Worm (Caenorhabditis elegans): ENCODE measurements around the gene C45G9.10.
A peak's percentile ranks its signal among the peaks of the same experiment; 100 is the strongest.

Gene C45G9.10

DNA sequence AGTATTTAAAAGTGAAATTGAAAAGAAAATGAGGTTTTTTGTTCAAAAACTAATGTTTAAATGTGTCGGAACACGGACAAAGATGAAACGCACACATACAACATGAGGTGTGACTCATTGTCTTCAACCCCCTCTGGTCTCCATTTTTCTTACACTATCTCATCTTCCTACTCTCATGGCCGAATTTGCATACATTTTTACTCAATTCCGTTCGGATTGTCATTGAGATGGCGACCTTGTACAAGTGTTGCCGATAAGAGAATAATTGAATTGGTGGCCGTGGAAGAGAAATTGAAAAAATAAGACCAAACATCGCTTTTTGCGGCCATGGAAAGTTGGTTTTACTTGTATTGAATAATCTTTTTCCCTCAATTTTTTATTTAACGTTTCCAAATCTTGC lies 14.5 kb downstream of the C45G9.10 start, which contains the start of gene txbp-3:
TSS of gene txbp-3 (minus strand) at position 285 of the 400 bp plus-strand sequence.
- no peak for TF ChIP-seq K02D7.2 (tag; optimal IDR thresholded peaks at IDR 0.05)
- TF ChIP-seq sox-2 (GFP tag; IDR thresholded peaks at IDR 0.05), result 0 out of 2 replicates have a peak, but pooled peaks have one; percentile 18
- peak; percentile 30 for TF ChIP-seq nfya-1 (tag; optimal IDR thresholded peaks at IDR 0.05)
- TF ChIP-seq odd-2 (tag; optimal IDR thresholded peaks at IDR 0.05), result no peak
- no peak for TF ChIP-seq tbx-7 (tag; optimal IDR thresholded peaks at IDR 0.05)
- peak; percentile 58 for TF ChIP-seq ceh-31 (tag; optimal IDR thresholded peaks at IDR 0.05)
- TF ChIP-seq hlh-30 (tag; optimal IDR thresholded peaks at IDR 0.05; ENCODE audit: insufficient read depth), result peak; percentile 45
- TF ChIP-seq unc-42 (tag; optimal IDR thresholded peaks at IDR 0.05), result peak; percentile 85
- TF ChIP-seq tbx-2 (tag; optimal IDR thresholded peaks at IDR 0.05), result no peak
- TF ChIP-seq ceh-9 (tag; optimal IDR thresholded peaks at IDR 0.05), result no peak
- no peak for TF ChIP-seq npax-4 (tag; optimal IDR thresholded peaks at IDR 0.05)
- TF ChIP-seq elt-2 (tag; optimal IDR thresholded peaks at IDR 0.05), result peak; percentile 58
- TF ChIP-seq ama-1 (optimal IDR thresholded peaks at IDR 0.05), result no peak
- no peak for TF ChIP-seq C38D4.7 (GFP tag; optimal IDR thresholded peaks at IDR 0.05)
- no peak for TF ChIP-seq Y22D7AL.16 (tag; optimal IDR thresholded peaks at IDR 0.05)
- no peak for TF ChIP-seq pax-1 (tag; optimal IDR thresholded peaks at IDR 0.05)
- TF ChIP-seq ets-4 (tag; optimal IDR thresholded peaks at IDR 0.05), result peak; percentile 71

DNA sequence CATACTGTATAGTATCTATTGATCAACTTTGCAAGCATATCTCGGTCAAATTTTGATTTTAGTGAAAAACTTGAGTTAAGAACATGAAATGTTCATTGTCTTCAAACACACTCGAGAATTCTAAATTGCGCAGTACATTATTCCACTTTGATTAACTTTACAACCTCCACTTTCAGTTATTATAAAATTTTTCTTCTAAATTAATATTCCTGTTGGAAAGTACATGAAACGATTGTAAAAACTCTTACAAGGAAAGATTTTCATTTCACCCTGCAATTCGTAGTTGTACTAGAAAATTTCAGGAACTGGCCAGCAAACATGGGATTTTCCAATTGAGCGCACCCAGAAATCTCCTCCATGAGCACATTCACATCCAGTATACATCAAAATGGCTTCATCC lies 17.0 kb downstream of the C45G9.10 start, which contains the start of gene C45G9.14:
TSS of gene C45G9.14 (plus strand) at position 301 of the 400 bp plus-strand sequence.
- TF ChIP-seq nfya-1 (tag; optimal IDR thresholded peaks at IDR 0.05) (no peak), pha-4 (tag; optimal IDR thresholded peaks at IDR 0.05) (no peak), unc-55 (GFP tag; optimal IDR thresholded peaks at IDR 0.05) (no peak), sox-4 (tag; optimal IDR thresholded peaks at IDR 0.05) (no peak), nhr-232 (tag; optimal IDR thresholded peaks at IDR 0.05) (no peak)

DNA sequence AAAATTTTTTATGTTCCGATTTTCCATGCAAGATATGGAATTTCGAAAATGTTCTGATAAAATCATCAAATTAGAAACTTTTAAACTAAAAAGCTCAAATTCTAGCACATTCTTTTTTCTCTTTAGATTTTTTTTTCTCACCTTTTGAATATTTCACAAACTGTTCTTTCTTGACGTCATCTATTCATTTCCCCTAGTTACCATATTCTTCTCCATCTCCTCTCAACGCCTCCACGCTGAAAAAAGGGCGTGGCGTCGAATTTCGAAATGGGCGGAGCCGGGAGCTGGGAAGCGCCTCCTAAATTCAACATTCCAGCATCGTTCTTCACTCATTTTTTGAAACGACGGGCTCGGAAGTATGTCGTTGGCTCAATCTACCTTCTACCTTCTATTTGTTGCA lies 19.6 kb downstream of the C45G9.10 start, which contains the start of gene nlp-43:
TSS of gene nlp-43 (plus strand) at position 301 of the 400 bp plus-strand sequence.
- TF ChIP-seq ets-4 (tag; optimal IDR thresholded peaks at IDR 0.05) (no peak), ceh-30 (tag; optimal IDR thresholded peaks at IDR 0.05) (no peak), sox-2 (GFP tag; IDR thresholded peaks at IDR 0.05) (no peak), ceh-19 (GFP tag; optimal IDR thresholded peaks at IDR 0.05) (no peak), pat-9 (tag; optimal IDR thresholded peaks at IDR 0.05) (no peak), syd-9 (tag; optimal IDR thresholded peaks at IDR 0.05) (no peak), ceh-45 (GFP tag; IDR thresholded peaks at IDR 0.05) (no peak), pax-1 (tag; optimal IDR thresholded peaks at IDR 0.05) (no peak), dve-1 (tag; optimal IDR thresholded peaks at IDR 0.05) (no peak), ceh-48 (tag; optimal IDR thresholded peaks at IDR 0.05) (no peak), hlh-30 (tag; optimal IDR thresholded peaks at IDR 0.05; ENCODE audit: insufficient read depth) (no peak)

- TF ChIP-seq sox-4 (tag; optimal IDR thresholded peaks at IDR 0.05) (no peak), dmd-4 (tag; optimal IDR thresholded peaks at IDR 0.05; ENCODE audit: borderline replicate concordance) (no peak), K09A11.1 (tag; optimal IDR thresholded peaks at IDR 0.05; ENCODE audit: insufficient read depth) (no peak), K02D7.2 (tag; optimal IDR thresholded peaks at IDR 0.05) (no peak), hlh-15 (tag; optimal IDR thresholded peaks at IDR 0.05) (no peak), syd-9 (tag; optimal IDR thresholded peaks at IDR 0.05) (no peak), unc-3 (GFP tag; conservative IDR thresholded peaks at IDR 0.05) (no peak), unc-3 (tag; optimal IDR thresholded peaks at IDR 0.05) (no peak), ceh-24 (tag; optimal IDR thresholded peaks at IDR 0.05) (no peak), hlh-30 (tag; optimal IDR thresholded peaks at IDR 0.05; ENCODE audit: insufficient read depth) (no peak), nhr-11 (tag; optimal IDR thresholded peaks at IDR 0.05) (no peak), nfya-1 (tag; optimal IDR thresholded peaks at IDR 0.05) (no peak), hlh-6 (tag; optimal IDR thresholded peaks at IDR 0.05) (no peak), ceh-9 (tag; optimal IDR thresholded peaks at IDR 0.05) (no peak), madf-2 (tag; optimal IDR thresholded peaks at IDR 0.05) (no peak), ref-2 (tag; optimal IDR thresholded peaks at IDR 0.05) (no peak), ztf-16 (tag; optimal IDR thresholded peaks at IDR 0.05) (no peak)
These were observed 25.5 kb downstream of the C45G9.10 start, which contains the start of gene C45G9.6 for ce11 chrIII:5036158-5036557. TSS of gene C45G9.6 (plus strand) at chrIII:5036458.

All from whole organism, late embryonic.